Fruit fly (Drosophila melanogaster) whole organism, embryonic: ENCODE data around the gene Tpr2.

ENCODE experiments used
- Abd-B ChIP-seq: fragments of 200-800 bp; sonication (Bioruptor generic); optimal IDR thresholded peaks from 2 replicates; lab custom pipeline; 2018; ENCODE audit warnings: missing biosample characterization, mild to moderate bottlenecking, missing genetic modification characterization, moderate library complexity
- Awh ChIP-seq: fragments of 200-800 bp; sonication (Bioruptor generic); IDR thresholded peaks from 2 replicates; pipeline ENCODE4, ENCODE4 v1.3.6; 2022; ENCODE audit warnings: missing biosample characterization, missing genetic modification characterization
- CG12744 ChIP-seq: fragments of 200-800 bp; sonication (Bioruptor generic); optimal IDR thresholded peaks from 2 replicates; lab custom pipeline; 2016; ENCODE audit warnings: missing biosample characterization, missing genetic modification characterization
- CG15601 ChIP-seq: fragments of 200-800 bp; sonication (Bioruptor generic); optimal IDR thresholded peaks from 3 replicates; lab custom pipeline; 2019; ENCODE audit warnings: missing biosample characterization, mild to moderate bottlenecking, missing genetic modification characterization, moderate library complexity
- CG15696 ChIP-seq: fragments of 200-800 bp; sonication (Bioruptor generic); optimal IDR thresholded peaks from 2 replicates; lab custom pipeline; 2019; ENCODE audit warnings: missing biosample characterization, mild to moderate bottlenecking, missing genetic modification characterization, moderate library complexity
- CG18599 ChIP-seq: fragments of 200-800 bp; sonication (Bioruptor generic); optimal IDR thresholded peaks from 3 replicates; lab custom pipeline; 2017; ENCODE audit warnings: missing biosample characterization, missing genetic modification characterization, mild to moderate bottlenecking, moderate library complexity, missing genetic modification reagents
- CG18764 ChIP-seq: fragments of 200-800 bp; sonication (Bioruptor generic); optimal IDR thresholded peaks from 3 replicates; lab custom pipeline; 2016; ENCODE audit warnings: missing biosample characterization, missing genetic modification characterization
- CG2678 ChIP-seq: fragments of 200-800 bp; sonication (Bioruptor generic); optimal IDR thresholded peaks from 3 replicates; lab custom pipeline; 2019; ENCODE audit warnings: missing biosample characterization, mild to moderate bottlenecking, missing genetic modification characterization, moderate library complexity
- CG2875 ChIP-seq: fragments of 200-800 bp; sonication (Bioruptor generic); optimal IDR thresholded peaks from 2 replicates; lab custom pipeline; 2017; ENCODE audit warnings: missing biosample characterization, mild to moderate bottlenecking, missing genetic modification characterization, missing genetic modification reagents
- CG3163 ChIP-seq: fragments of 200-800 bp; sonication (Bioruptor generic); optimal IDR thresholded peaks from 3 replicates; lab custom pipeline; 2016; ENCODE audit warnings: missing biosample characterization, missing genetic modification characterization
- CG33557 ChIP-seq: fragments of 200-800 bp; sonication (Bioruptor generic); optimal IDR thresholded peaks from 2 replicates; lab custom pipeline; 2019; ENCODE audit warnings: missing biosample characterization, mild to moderate bottlenecking, missing genetic modification characterization, moderate library complexity
- CG4328 ChIP-seq: fragments of 200-800 bp; sonication (Bioruptor generic); optimal IDR thresholded peaks from 3 replicates; lab custom pipeline; 2017; ENCODE audit warnings: missing biosample characterization, missing genetic modification reagents, missing genetic modification characterization
- CG4360 ChIP-seq: fragments of 200-800 bp; sonication (Bioruptor generic); IDR thresholded peaks from 2 replicates; pipeline ENCODE4 v1.3.6; 2022; ENCODE audit warnings: missing biosample characterization, missing genetic modification characterization
- CG5245 ChIP-seq: fragments of 200-800 bp; sonication (Bioruptor generic); optimal IDR thresholded peaks from 3 replicates; lab custom pipeline; 2016; ENCODE audit warnings: missing biosample characterization, missing genetic modification characterization
- CG7987 ChIP-seq: fragments of 200-800 bp; sonication (Bioruptor generic); optimal IDR thresholded peaks from 2 replicates; lab custom pipeline; 2018; ENCODE audit warnings: missing biosample characterization, mild to moderate bottlenecking, missing genetic modification characterization, moderate library complexity
- CG9727 ChIP-seq: fragments of 200-800 bp; sonication (Bioruptor generic); optimal IDR thresholded peaks from 3 replicates; lab custom pipeline; 2017; ENCODE audit warnings: missing biosample characterization, mild to moderate bottlenecking, missing genetic modification characterization
- CG9876 ChIP-seq: fragments of 200-800 bp; sonication (Bioruptor generic); optimal IDR thresholded peaks from 2 replicates; lab custom pipeline; 2016; ENCODE audit warnings: missing biosample characterization, missing genetic modification characterization
- CHES-1-like ChIP-seq: fragments of 200-800 bp; sonication (Bioruptor generic); optimal IDR thresholded peaks from 2 replicates; lab custom pipeline; 2016; ENCODE audit warnings: missing biosample characterization, missing genetic modification characterization
- CoRest ChIP-seq: fragments of 200-800 bp; sonication (Bioruptor generic); optimal IDR thresholded peaks from 3 replicates; lab custom pipeline; 2018; ENCODE audit warnings: missing biosample characterization, mild to moderate bottlenecking, missing genetic modification characterization, moderate library complexity
- D19A ChIP-seq: fragments of 200-800 bp; optimal IDR thresholded peaks from 3 replicates; lab custom pipeline; 2019; ENCODE audit warnings: missing biosample characterization, mild to moderate bottlenecking, missing genetic modification characterization, moderate library complexity
- Dll ChIP-seq: fragments of 200-800 bp; sonication (Bioruptor generic); IDR thresholded peaks from 4 replicates; pipeline ENCODE4 v1.3.6; 2022; ENCODE audit warnings: missing biosample characterization, missing genetic modification characterization; ENCODE audit not compliant: partially characterized antibody
- E2f1 ChIP-seq: fragments of 200-800 bp; sonication (Bioruptor generic); IDR thresholded peaks from 2 replicates; pipeline ENCODE4 v1.3.6; 2022; ENCODE audit warnings: missing biosample characterization, missing genetic modification characterization
- E2f2 ChIP-seq: fragments of 200-800 bp; sonication (Bioruptor generic); IDR thresholded peaks from 2 replicates; pipeline ENCODE4 v1.3.6; 2022; ENCODE audit warnings: missing biosample characterization, missing genetic modification characterization
- Ets97D ChIP-seq: fragments of 200-800 bp; sonication (Bioruptor generic); optimal IDR thresholded peaks from 3 replicates; lab custom pipeline; 2016; ENCODE audit warnings: missing biosample characterization, missing genetic modification characterization
- Hmr ChIP-seq: fragments of 200-800 bp; sonication (Bioruptor generic); optimal IDR thresholded peaks from 3 replicates; lab custom pipeline; 2017; ENCODE audit warnings: mild to moderate bottlenecking, missing biosample characterization, missing genetic modification reagents, missing genetic modification characterization
- Hr51 ChIP-seq, 2 experiments: fragments of 200-800 bp; sonication (Bioruptor generic); optimal IDR thresholded peaks; 2 replicates in 1 of 2; 3 replicates in 1 of 2; lab custom pipeline; 2016 to 2018; ENCODE audit warnings: missing biosample characterization in 2 of 2, missing genetic modification characterization in 2 of 2, mild to moderate bottlenecking in 1 of 2, moderate library complexity in 1 of 2
- Hr78 ChIP-seq, 2 experiments: fragments of 200-800 bp in 1 of 2; fragments of >200 bp in 1 of 2; sonication (Bioruptor generic) in 1 of 2; optimal IDR thresholded peaks; 2 replicates each; lab custom pipeline; 2017 to 2019; ENCODE audit warnings: missing biosample characterization in 2 of 2, missing genetic modification characterization in 2 of 2, mild to moderate bottlenecking in 1 of 2, moderate library complexity in 1 of 2
- NfI ChIP-seq: fragments of 200-800 bp; sonication (Bioruptor generic); optimal IDR thresholded peaks from 3 replicates; lab custom pipeline; 2018; ENCODE audit warnings: missing biosample characterization, mild to moderate bottlenecking, missing genetic modification characterization, moderate library complexity
- Ravus ChIP-seq: fragments of 200-800 bp; sonication (Bioruptor generic); IDR thresholded peaks from 2 replicates; pipeline ENCODE4 v1.3.6; 2022; ENCODE audit warnings: missing biosample characterization, missing genetic modification characterization
- Spps ChIP-seq: fragments of 200-800 bp; sonication (Bioruptor generic); optimal IDR thresholded peaks from 2 replicates; lab custom pipeline; 2018; ENCODE audit warnings: missing biosample characterization, mild to moderate bottlenecking, missing genetic modification characterization
- Xbp1 ChIP-seq: fragments of 200-800 bp; sonication (Bioruptor generic); optimal IDR thresholded peaks from 3 replicates; lab custom pipeline; 2016; ENCODE audit warnings: missing biosample characterization, mild to moderate bottlenecking, missing genetic modification characterization
- Xrp1 ChIP-seq: fragments of 200-800 bp; sonication (Bioruptor generic); IDR thresholded peaks from 2 replicates; pipeline ENCODE4 v1.3.6; 2022; ENCODE audit warnings: missing biosample characterization, missing genetic modification characterization
- ap ChIP-seq: fragments of 200-800 bp; sonication (Bioruptor generic); IDR thresholded peaks from 2 replicates; pipeline ENCODE4 v1.3.6; 2022; ENCODE audit warnings: missing biosample characterization, missing genetic modification characterization
- az2 ChIP-seq: fragments of 200-800 bp; sonication (Bioruptor generic); optimal IDR thresholded peaks from 3 replicates; lab custom pipeline; 2016; ENCODE audit warnings: missing biosample characterization, missing genetic modification characterization
- chm ChIP-seq: fragments of 200-800 bp; sonication (Bioruptor generic); IDR thresholded peaks from 2 replicates; pipeline ENCODE4 v1.3.6; 2022; ENCODE audit warnings: missing biosample characterization, missing genetic modification characterization
- chn ChIP-seq: fragments of 200-800 bp; sonication (Bioruptor generic); optimal IDR thresholded peaks from 2 replicates; lab custom pipeline; 2016; ENCODE audit warnings: missing biosample characterization, missing genetic modification characterization
- crol ChIP-seq: fragments of 200-800 bp; sonication (Bioruptor generic); IDR thresholded peaks from 2 replicates; pipeline ENCODE4 v1.3.6; 2022; ENCODE audit warnings: missing biosample characterization, missing genetic modification characterization
- dmrt99B ChIP-seq: fragments of 200-800 bp; sonication (Bioruptor generic); optimal IDR thresholded peaks from 2 replicates; lab custom pipeline; 2018; ENCODE audit warnings: missing biosample characterization, mild to moderate bottlenecking, missing genetic modification characterization, moderate library complexity
- exex ChIP-seq: fragments of 200-800 bp; sonication (Bioruptor generic); optimal IDR thresholded peaks from 4 replicates; lab custom pipeline; 2018; ENCODE audit warnings: missing biosample characterization, mild to moderate bottlenecking, missing genetic modification characterization, moderate library complexity
- lov ChIP-seq, 2 experiments: fragments of 200-800 bp in 1 of 2; fragments of >200 bp in 1 of 2; sonication (Bioruptor generic) in 1 of 2; IDR thresholded peaks in 1 of 2; optimal IDR thresholded peaks in 1 of 2; 2 replicates in 1 of 2; 3 replicates in 1 of 2; pipeline versions ENCODE4 v1.3.6 to Lab custom; 2017 to 2022; ENCODE audit warnings: missing biosample characterization in 1 of 2, missing genetic modification characterization in 1 of 2
- nmo ChIP-seq: fragments of 200-800 bp; sonication (Bioruptor generic); optimal IDR thresholded peaks from 2 replicates; lab custom pipeline; 2018; ENCODE audit warnings: missing biosample characterization, mild to moderate bottlenecking, missing genetic modification characterization, moderate library complexity
- pfk ChIP-seq: fragments of 200-800 bp; sonication (Bioruptor generic); optimal IDR thresholded peaks from 2 replicates; lab custom pipeline; 2018; ENCODE audit warnings: missing biosample characterization, mild to moderate bottlenecking, missing genetic modification characterization, moderate library complexity
- tgo ChIP-seq: fragments of 200-800 bp; sonication (Bioruptor generic); IDR thresholded peaks from 3 replicates; pipeline ENCODE4 v1.3.6; 2022; ENCODE audit warnings: missing biosample characterization, missing genetic modification characterization
- trh ChIP-seq: fragments of 200-800 bp; sonication (Bioruptor generic); optimal IDR thresholded peaks from 2 replicates; lab custom pipeline; 2016; ENCODE audit warnings: missing biosample characterization, missing genetic modification characterization
- unpg ChIP-seq: fragments of 200-800 bp; sonication (Bioruptor generic); optimal IDR thresholded peaks from 3 replicates; lab custom pipeline; 2018; ENCODE audit warnings: missing biosample characterization, mild to moderate bottlenecking, missing genetic modification characterization, moderate library complexity
- wek ChIP-seq: fragments of 200-800 bp; sonication (Bioruptor generic); optimal IDR thresholded peaks from 3 replicates; lab custom pipeline; 2018; ENCODE audit warnings: missing biosample characterization, mild to moderate bottlenecking, missing genetic modification characterization, moderate library complexity
- zen ChIP-seq: fragments of 200-800 bp; sonication (Bioruptor generic); optimal IDR thresholded peaks from 3 replicates; lab custom pipeline; 2018; ENCODE audit warnings: missing biosample characterization, mild to moderate bottlenecking, missing genetic modification characterization, moderate library complexity

Gene Tpr2

DNA sequence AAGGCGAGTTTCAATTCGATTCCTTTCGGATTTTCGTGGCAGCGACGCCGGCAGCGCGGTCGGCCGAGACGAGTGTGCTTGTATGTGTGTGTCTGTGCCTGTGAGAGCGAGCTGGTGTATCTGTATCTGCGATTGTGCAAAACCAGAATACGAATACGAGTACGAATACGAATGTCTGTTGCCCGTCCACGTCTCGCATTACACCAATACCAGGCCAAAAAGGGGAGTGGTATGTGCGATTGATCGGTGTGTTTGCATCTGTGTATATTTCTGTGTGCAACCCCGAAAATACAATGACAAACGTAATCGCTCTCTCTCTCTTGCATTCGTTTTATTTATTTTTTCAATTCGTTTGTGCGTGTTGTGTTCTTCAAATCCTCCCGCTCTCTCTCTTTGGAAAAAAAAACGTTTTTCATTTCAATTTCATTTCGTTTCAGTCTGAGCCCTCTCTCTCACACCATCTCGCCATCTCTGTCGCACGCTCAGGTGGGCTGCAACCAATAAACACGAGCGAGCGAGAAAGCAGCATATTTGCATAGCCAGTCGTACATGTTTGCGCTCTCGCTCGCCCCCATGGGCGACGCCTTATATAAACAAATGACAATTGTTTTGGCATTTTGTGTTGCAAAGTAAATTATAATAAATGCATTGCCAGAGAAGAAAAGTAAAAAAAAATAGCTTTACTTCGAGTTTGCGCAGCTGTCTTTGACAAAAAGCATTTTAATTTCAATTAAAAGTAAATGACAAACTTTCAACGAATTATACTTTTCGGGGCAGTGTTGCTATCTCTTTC, 5.1 kb upstream of the Tpr2 start (continued):
- TF ChIP-seq CG15696 (tag; lab: Kevin White, UChicago) (peak; percentile 49), CG4328 (GFP tag; lab: Kevin White, UChicago) (peak; percentile 31), crol (GFP tag; lab: Robert Waterston, UW) (no peak), CG9876 (peak; percentile 8), pfk (peak; percentile 98), CG33557 (GFP tag; lab: Kevin White, UChicago) (peak; percentile 12), CHES-1-like (GFP tag; lab: Kevin White, UChicago) (peak; percentile 12), Ets97D (GFP tag; lab: Kevin White, UChicago) (peak; percentile 28), CG9727 (GFP tag; lab: Kevin White, UChicago) (peak; percentile 70), chn (GFP tag; lab: Kevin White, UChicago) (peak; percentile 23), zen (tag; lab: Kevin White, UChicago) (no peak), ap (GFP tag; lab: Robert Waterston, UW) (0 out of 2 replicates have a peak, but pooled peaks have one; percentile 29), E2f1 (GFP tag; lab: Robert Waterston, UW) (0 out of 2 replicates have a peak, but pooled peaks have one; percentile 13), D19A (tag; lab: Kevin White, UChicago) (no peak), dmrt99B (tag; lab: Kevin White, UChicago) (peak; percentile 6), lov (optimal IDR thresholded peaks at IDR 0.05; lab: Kevin White, UChicago) (no peak), lov (GFP tag; IDR thresholded peaks at IDR 0.05; lab: Robert Waterston, UW) (peak; percentile 63; the same call in 1 of the 3 replicates), unpg (GFP tag; lab: Kevin White, UChicago) (peak; percentile 4), tgo (GFP tag; lab: Robert Waterston, UW) (0 out of 3 replicates have a peak, but pooled peaks have one; percentile 24), exex (tag; lab: Kevin White, UChicago) (no peak), Spps (tag; lab: Kevin White, UChicago) (peak; percentile 21), Hmr (GFP tag; lab: Kevin White, UChicago) (peak; percentile 31), nmo (peak; percentile 40), Abd-B (GFP tag; lab: Kevin White, UChicago) (peak; percentile 14), trh (GFP tag; lab: Kevin White, UChicago) (no peak), E2f2 (GFP tag; lab: Robert Waterston, UW) (no peak), CG4360 (peak; percentile 43), CG2875 (GFP tag; lab: Kevin White, UChicago) (no peak), az2 (GFP tag; lab: Kevin White, UChicago) (no peak), Ravus (GFP tag; lab: Robert Waterston, UW) (no peak), CoRest (tag; lab: Kevin White, UChicago) (peak; percentile 69), CG18599 (GFP tag; lab: Kevin White, UChicago) (peak; percentile 40), Dll (GFP tag; lab: Robert Waterston, UW) (0 out of 4 replicates have a peak, but pooled peaks have one; percentile 30), Hr78 (GFP tag; optimal IDR thresholded peaks at IDR 0.05; lab: Kevin White, UChicago) (no peak), wek (GFP tag; lab: Kevin White, UChicago) (peak; percentile 56), CG3163 (peak; percentile 48), Hr51 (GFP tag; optimal IDR thresholded peaks at IDR 0.05; lab: Kevin White, UChicago) (no peak), CG18764 (peak; percentile 38), Xbp1 (GFP tag; lab: Kevin White, UChicago) (no peak), CG5245 (GFP tag; lab: Kevin White, UChicago) (no peak), chm (GFP tag; lab: Robert Waterston, UW) (peak; percentile 9; the same call in 1 of the 2 replicates), Xrp1 (GFP tag; lab: Robert Waterston, UW) (peak; percentile 64), NfI (GFP tag; lab: Kevin White, UChicago) (peak; percentile 27), Awh (GFP tag; lab: Robert Waterston, UW) (peak; percentile 31; the same call in 1 of the 2 replicates), CG15601 (tag; lab: Kevin White, UChicago) (peak; percentile 61), CG7987 (GFP tag; lab: Kevin White, UChicago) (peak; percentile 54), CG2678 (tag; lab: Kevin White, UChicago) (no peak), CG12744 (GFP tag; lab: Kevin White, UChicago) (peak; percentile 52)
